Worm (Caenorhabditis elegans): ENCODE measurements around the gene cdr-6.
A peak's percentile ranks its signal among the peaks of the same experiment; 100 is the strongest.

cdr-6 gene

DNA sequence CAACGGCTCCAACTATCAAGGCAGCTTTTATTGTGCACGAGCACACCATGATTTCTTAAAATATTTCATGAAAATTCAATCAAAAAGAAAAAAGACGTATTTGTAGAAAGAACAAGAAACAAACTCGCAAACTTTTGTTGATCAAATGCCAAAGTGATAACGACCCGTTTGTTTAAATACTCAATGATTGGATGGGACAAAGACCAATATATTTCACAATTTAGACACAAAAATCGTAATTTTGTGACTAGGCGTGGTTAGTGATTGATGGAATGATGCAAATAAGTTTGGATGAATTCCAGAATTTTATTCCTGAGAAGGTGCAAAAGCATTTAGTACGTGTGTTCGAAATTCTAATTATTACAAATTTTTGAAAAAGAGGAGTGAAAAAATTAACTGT, 2.2 kb upstream of the cdr-6 start, which contains the start of gene cdr-2 (continued):
- no peak for TF ChIP-seq daf-16 (GFP tag; optimal IDR thresholded peaks at IDR 0.05)
- peak; percentile 63 for TF ChIP-seq daf-16 (tag; optimal IDR thresholded peaks at IDR 0.05)
- TF ChIP-seq ces-1 (GFP tag; optimal IDR thresholded peaks at IDR 0.05), result no peak
- TF ChIP-seq nhr-28 (tag; optimal IDR thresholded peaks at IDR 0.05), result peak; percentile 70
- TF ChIP-seq pqm-1 (tag; optimal IDR thresholded peaks at IDR 0.05), result peak; percentile 61

- TF ChIP-seq ces-1 (GFP tag; optimal IDR thresholded peaks at IDR 0.05) (no peak), daf-16 (GFP tag; optimal IDR thresholded peaks at IDR 0.05) (no peak), daf-16 (tag; optimal IDR thresholded peaks at IDR 0.05) (peak; percentile 65), Y105C5A.15 (GFP tag; IDR thresholded peaks at IDR 0.05) (no peak), tra-1 (GFP tag; IDR thresholded peaks at IDR 0.05) (no peak), nhr-28 (tag; optimal IDR thresholded peaks at IDR 0.05) (peak; percentile 16), lin-1 (GFP tag; IDR thresholded peaks at IDR 0.05) (no peak), dve-1 (tag; optimal IDR thresholded peaks at IDR 0.05; ENCODE audit: insufficient read depth) (peak; percentile 26), pqm-1 (tag; optimal IDR thresholded peaks at IDR 0.05) (peak; percentile 55), rbr-2 (tag; optimal IDR thresholded peaks at IDR 0.05) (no peak), lir-3 (tag; optimal IDR thresholded peaks at IDR 0.05) (no peak)
Measured at ce11 chrV:12414362-12414761, 861 bp upstream of the cdr-6 start.

ce11 chrV:12412321-12412720, 1.2 kb downstream of the cdr-6 start:
- TF ChIP-seq Y75B8A.6 (GFP tag; IDR thresholded peaks at IDR 0.05), result no peak
- TF ChIP-seq pha-4 (GFP tag; IDR thresholded peaks at IDR 0.05), result no peak
- no peak for TF ChIP-seq pha-4 (tag; optimal IDR thresholded peaks at IDR 0.05)
- TF ChIP-seq F26F4.8 (GFP tag; conservative IDR thresholded peaks at IDR 0.05), result no peak
- TF ChIP-seq tra-1 (GFP tag; IDR thresholded peaks at IDR 0.05), result no peak
- peak in 1 of 2 experiments; percentile 80 for TF ChIP-seq unc-62 (GFP tag; optimal IDR thresholded peaks at IDR 0.05 in 1 of 2)
- no peak for TF ChIP-seq unc-62 (tag; optimal IDR thresholded peaks at IDR 0.05)

DNA sequence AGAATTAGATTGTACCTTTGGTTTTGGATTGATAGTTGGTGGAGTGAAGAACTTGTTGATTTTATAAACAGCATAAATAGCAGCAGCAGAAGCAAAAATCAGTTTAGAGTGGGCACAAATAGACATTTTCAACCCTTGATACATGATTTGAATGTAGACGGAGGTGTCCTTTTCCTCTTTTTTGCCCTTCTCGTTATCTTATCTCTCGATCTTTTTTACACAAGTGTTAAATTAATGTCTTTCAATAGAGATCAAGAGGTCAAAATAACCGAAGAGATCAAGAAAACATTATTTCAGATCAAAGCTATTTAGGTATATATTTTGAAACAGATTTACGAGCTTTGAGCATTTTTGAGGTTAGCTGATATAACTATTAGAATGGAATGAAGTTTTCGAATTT, 1.6 kb downstream of the cdr-6 start, which contains the start of gene cdr-7:
Gene cdr-7 (minus strand): TSS at position 205 of the 400 bp plus-strand sequence.
- peak; percentile 13 for TF ChIP-seq nhr-28 (tag; optimal IDR thresholded peaks at IDR 0.05)
- no peak for TF ChIP-seq fkh-10 (GFP tag; optimal IDR thresholded peaks at IDR 0.05)

DNA sequence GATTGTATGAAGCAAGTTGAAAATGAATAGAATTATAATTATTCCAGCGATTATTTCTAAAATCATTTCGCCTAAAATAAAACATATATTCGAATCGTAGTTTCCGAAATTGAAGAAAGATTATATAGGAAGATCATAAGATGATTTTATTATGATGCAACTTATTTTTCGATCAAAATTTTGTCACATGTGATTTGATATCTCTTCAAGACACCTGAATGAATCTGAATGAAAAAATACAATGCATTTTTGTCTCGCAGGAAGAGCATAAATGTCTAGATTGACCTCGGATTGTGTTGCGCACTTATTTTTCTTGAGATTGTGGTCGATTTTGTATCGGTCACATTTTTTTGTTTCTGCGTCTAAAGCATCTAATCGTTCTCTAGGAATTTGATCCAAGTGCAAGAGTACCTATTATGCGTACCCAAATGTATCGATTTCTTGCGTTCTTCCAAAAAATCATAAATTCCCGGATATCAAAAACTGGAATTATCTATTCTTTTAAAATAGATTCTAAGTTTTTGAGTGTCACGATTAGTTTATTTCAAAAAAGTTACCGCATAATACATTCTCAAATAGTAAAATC, 3.0 kb downstream of the cdr-6 start, which contains the start of gene hrg-2:
Gene hrg-2 (minus strand): TSS at position 98 of the 586 bp plus-strand sequence.
- TF ChIP-seq T26A8.4 (GFP tag; IDR thresholded peaks at IDR 0.05) (no peak), nhr-48 (tag; optimal IDR thresholded peaks at IDR 0.05) (peak; percentile 64), F26F4.8 (GFP tag; conservative IDR thresholded peaks at IDR 0.05) (no peak), ceh-62 (tag; optimal IDR thresholded peaks at IDR 0.05) (no peak), aha-1 (tag) (peak; percentile 31), arid-1 (GFP tag; conservative IDR thresholded peaks at IDR 0.05) (no peak), F10B5.3 (tag; optimal IDR thresholded peaks at IDR 0.05) (no peak), hlh-30 (tag; optimal IDR thresholded peaks at IDR 0.05; ENCODE audit: insufficient read depth) (peak; percentile 40), Y75B8A.6 (GFP tag; IDR thresholded peaks at IDR 0.05) (no peak), nhr-41 (GFP tag; IDR thresholded peaks at IDR 0.05) (no peak), lim-7 (GFP tag; IDR thresholded peaks at IDR 0.05) (no peak), nhr-28 (tag; optimal IDR thresholded peaks at IDR 0.05) (peak; percentile 14), lin-1 (GFP tag; IDR thresholded peaks at IDR 0.05) (no peak), mep-1 (tag; optimal IDR thresholded peaks at IDR 0.05) (peak; percentile 2), ceh-28 (tag; optimal IDR thresholded peaks at IDR 0.05) (no peak), ces-1 (GFP tag; optimal IDR thresholded peaks at IDR 0.05) (no peak), dve-1 (tag; optimal IDR thresholded peaks at IDR 0.05; ENCODE audit: insufficient read depth) (peak; percentile 11), ztf-7 (tag; optimal IDR thresholded peaks at IDR 0.05) (peak; percentile 93), hif-1 (tag; optimal IDR thresholded peaks at IDR 0.05) (no peak), sdz-12 (GFP tag; optimal IDR thresholded peaks at IDR 0.05) (no peak), Y48G9A.11 (GFP tag; IDR thresholded peaks at IDR 0.05) (no peak), D1046.2 (GFP tag; IDR thresholded peaks at IDR 0.05) (no peak), R02D3.7 (tag; optimal IDR thresholded peaks at IDR 0.05) (no peak)

Data from whole organism, L4 larva.